Fruit fly (Drosophila melanogaster): Measurements from ENCODE around the gene Atac2.

dm6 chr2L:18576250-18576649 is 35.8 kb downstream of the Atac2 start:
- no peak for TF ChIP-seq CG9705 (GFP tag; optimal IDR thresholded peaks at IDR 0.05)
- TF ChIP-seq Rel (GFP tag; optimal IDR thresholded peaks at IDR 0.05) = no peak
- no peak for TF ChIP-seq Rel (tag; optimal IDR thresholded peaks at IDR 0.05)
- no peak for TF ChIP-seq sage (GFP tag; optimal IDR thresholded peaks at IDR 0.05)
- no peak for TF ChIP-seq Hr78 (GFP tag; optimal IDR thresholded peaks at IDR 0.05)
- TF ChIP-seq usp (GFP tag; optimal IDR thresholded peaks at IDR 0.05) = no peak
- no peak for TF ChIP-seq Myc (optimal IDR thresholded peaks at IDR 0.05)
- TF ChIP-seq h (GFP tag; optimal IDR thresholded peaks at IDR 0.05) = no peak
- no peak for TF ChIP-seq CrebA (GFP tag; optimal IDR thresholded peaks at IDR 0.05; ENCODE audit: borderline replicate concordance)
- no peak for TF ChIP-seq GATAd (GFP tag; optimal IDR thresholded peaks at IDR 0.05)
- no peak for TF ChIP-seq br (GFP tag; optimal IDR thresholded peaks at IDR 0.05)
- TF ChIP-seq Sp1 (GFP tag; optimal IDR thresholded peaks at IDR 0.05) = no peak
- no peak for TF ChIP-seq rgr (GFP tag; optimal IDR thresholded peaks at IDR 0.05)
- no peak for TF ChIP-seq Dif (GFP tag; optimal IDR thresholded peaks at IDR 0.05; ENCODE audit: partially characterized antibody)

All from whole organism, wandering third instar larva.